Worm (Caenorhabditis elegans): ENCODE data around the gene mtss-1.
A peak's percentile ranks its signal among the peaks of the same experiment; 100 is the strongest.

Gene mtss-1

ce11 chrIII:8809245-8809971 lies 41.3 kb downstream of the mtss-1 start, which contains the start of gene prx-19 (continued):
- TF ChIP-seq pha-4 (tag; optimal IDR thresholded peaks at IDR 0.05) (peak; percentile 63), fkh-10 (GFP tag; optimal IDR thresholded peaks at IDR 0.05) (no peak), elt-1 (tag; optimal IDR thresholded peaks at IDR 0.05) (no peak), skn-1 (tag; optimal IDR thresholded peaks at IDR 0.05) (peak; percentile 57), ZK546.5 (tag; optimal IDR thresholded peaks at IDR 0.05) (no peak)

DNA sequence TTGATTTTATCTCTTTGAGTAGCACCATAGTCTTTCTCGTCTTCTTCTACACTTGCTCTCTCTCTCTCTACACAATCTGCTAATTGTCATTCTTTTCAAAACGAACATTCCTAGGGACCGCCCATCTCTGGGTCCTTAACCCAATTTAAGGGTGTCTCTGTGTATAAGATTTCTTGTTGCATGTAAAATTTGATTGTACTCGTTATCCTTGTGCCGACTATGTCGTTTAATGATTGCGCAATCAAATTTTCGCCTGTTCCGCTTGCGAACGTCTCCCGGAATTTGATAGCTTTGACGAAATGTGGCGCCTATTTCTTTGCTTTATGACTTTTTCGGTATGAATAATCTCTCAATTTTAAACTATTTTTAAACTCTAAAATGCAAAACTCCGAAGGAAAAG lies 43.0 kb downstream of the mtss-1 start:
- TF ChIP-seq fkh-10 (GFP tag; optimal IDR thresholded peaks at IDR 0.05), result peak; percentile 22
- no peak for TF ChIP-seq nhr-12 (tag; optimal IDR thresholded peaks at IDR 0.05)

DNA sequence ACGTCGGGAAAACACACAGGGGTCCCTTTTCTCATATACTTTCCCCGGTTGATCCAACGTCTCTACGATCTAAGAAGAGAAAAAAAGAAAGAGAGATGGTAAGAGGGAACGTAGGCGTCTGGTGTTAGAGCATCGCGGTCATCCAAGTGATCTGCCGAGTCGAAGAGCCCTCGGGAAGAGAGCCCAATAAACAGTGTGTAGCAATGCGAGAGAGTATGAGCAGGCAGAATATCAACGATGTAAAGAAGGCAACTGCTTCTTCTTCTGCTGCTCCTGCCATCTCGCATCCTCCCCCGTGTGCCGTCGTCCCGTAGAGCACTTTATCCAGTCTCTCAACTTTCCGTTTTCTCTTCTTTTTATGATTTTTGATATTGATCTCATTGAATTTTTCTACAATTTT lies 47.6 kb downstream of the mtss-1 start:
- no peak for TF ChIP-seq skn-1 (tag; optimal IDR thresholded peaks at IDR 0.05)
- peak; percentile 41 for TF ChIP-seq egl-5 (tag; optimal IDR thresholded peaks at IDR 0.05)
- no peak for TF ChIP-seq snpc-4 (tag; optimal IDR thresholded peaks at IDR 0.05)
- TF ChIP-seq lin-39 (tag; optimal IDR thresholded peaks at IDR 0.05), result peak; percentile 29

- TF ChIP-seq unc-62 (GFP tag; optimal IDR thresholded peaks at IDR 0.05) (no peak), elt-3 (tag; optimal IDR thresholded peaks at IDR 0.05) (no peak), nfya-1 (tag; optimal IDR thresholded peaks at IDR 0.05; ENCODE audit: insufficient read depth) (no peak), fkh-10 (GFP tag; optimal IDR thresholded peaks at IDR 0.05) (no peak)
Observed at ce11 chrIII:8818599-8818998, 50.5 kb downstream of the mtss-1 start, which contains the start of gene pat-2. Gene pat-2, plus strand, starts transcription at chrIII:8818899.
